Worm (Caenorhabditis elegans): Measurements from ENCODE around the gene R01E6.5.

The R01E6.5 gene

DNA sequence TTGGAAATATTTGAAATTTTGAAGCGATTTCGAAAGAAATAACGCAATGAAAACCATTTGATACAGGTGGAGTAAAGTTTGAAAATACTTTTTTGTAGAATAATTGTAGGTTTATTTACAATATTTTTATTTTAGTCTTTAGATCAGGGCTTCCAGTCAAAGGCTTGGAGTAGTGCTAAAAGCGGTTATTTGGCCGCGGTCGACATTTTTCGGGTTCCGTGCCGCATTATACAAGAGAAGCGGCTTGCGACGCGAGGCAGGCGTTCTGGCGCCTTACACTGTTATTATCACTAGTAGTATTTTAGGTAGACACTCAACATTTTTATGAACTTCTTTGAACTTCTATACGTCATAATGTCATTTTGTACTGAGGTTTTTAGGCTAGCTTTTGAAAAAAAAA, 30.4 kb upstream of the R01E6.5 start:
- TF ChIP-seq hlh-4 (tag; optimal IDR thresholded peaks at IDR 0.05) (no peak), hpl-2 (GFP tag; optimal IDR thresholded peaks at IDR 0.05) (no peak), efl-1 (optimal IDR thresholded peaks at IDR 0.05) (no peak), efl-1 (GFP tag; optimal IDR thresholded peaks at IDR 0.05 in 1 of 2) (no peak), mab-9 (GFP tag; IDR thresholded peaks at IDR 0.05) (no peak), unc-86 (tag; optimal IDR thresholded peaks at IDR 0.05) (no peak), tlp-1 (tag; optimal IDR thresholded peaks at IDR 0.05) (no peak), irx-1 (tag; optimal IDR thresholded peaks at IDR 0.05) (no peak), lin-15B (tag; optimal IDR thresholded peaks at IDR 0.05) (no peak), efl-3 (GFP tag; optimal IDR thresholded peaks at IDR 0.05) (no peak), snu-23 (GFP tag; optimal IDR thresholded peaks at IDR 0.05) (no peak), nhr-237 (tag; optimal IDR thresholded peaks at IDR 0.05) (no peak), elt-3 (tag; optimal IDR thresholded peaks at IDR 0.05) (no peak), ztf-4 (tag; optimal IDR thresholded peaks at IDR 0.05) (no peak), lsy-2 (tag; optimal IDR thresholded peaks at IDR 0.05) (no peak), vab-15 (tag; optimal IDR thresholded peaks at IDR 0.05) (no peak), ceh-88 (GFP tag; IDR thresholded peaks at IDR 0.05) (no peak), egl-27 (tag; optimal IDR thresholded peaks at IDR 0.05) (no peak), nhr-28 (tag; optimal IDR thresholded peaks at IDR 0.05) (no peak), swsn-7 (tag; optimal IDR thresholded peaks at IDR 0.05) (no peak), nhr-12 (tag; optimal IDR thresholded peaks at IDR 0.05) (no peak)

DNA sequence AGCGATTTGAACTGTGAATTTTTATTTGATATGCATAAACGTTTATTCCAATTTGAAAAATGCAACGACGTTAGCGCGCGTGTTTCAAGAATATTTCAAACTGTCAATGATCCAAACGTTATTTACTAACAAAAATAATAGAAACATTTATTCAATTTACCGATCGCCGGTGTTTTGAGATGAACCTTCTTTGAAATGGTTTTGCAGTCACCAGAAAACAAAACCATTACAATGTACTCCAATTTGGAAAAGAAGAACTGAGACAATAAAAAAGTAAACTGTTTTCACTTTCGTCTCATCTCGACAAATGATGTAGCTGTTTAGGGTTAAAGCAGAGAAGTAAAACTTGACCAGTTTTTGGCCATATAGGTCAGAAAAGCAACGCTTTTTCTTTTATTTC, 29.6 kb upstream of the R01E6.5 start, which contains the start of gene H06A10.1:
H06A10.1 (plus strand) TSS at position 301 of the 400 bp plus-strand sequence.
- TF ChIP-seq fkh-4 (tag; optimal IDR thresholded peaks at IDR 0.05; ENCODE audit: borderline replicate concordance) (no peak), ceh-63 (GFP tag; optimal IDR thresholded peaks at IDR 0.05) (no peak), unc-30 (tag; optimal IDR thresholded peaks at IDR 0.05) (no peak), swsn-7 (tag; optimal IDR thresholded peaks at IDR 0.05) (no peak), unc-86 (tag; optimal IDR thresholded peaks at IDR 0.05) (no peak), tbx-2 (tag; optimal IDR thresholded peaks at IDR 0.05) (no peak), nhr-11 (tag; optimal IDR thresholded peaks at IDR 0.05) (no peak), skn-1 (tag; optimal IDR thresholded peaks at IDR 0.05) (no peak), grh-1 (GFP tag; IDR thresholded peaks at IDR 0.05) (no peak), irx-1 (tag; optimal IDR thresholded peaks at IDR 0.05) (no peak), nhr-85 (tag) (no peak)

DNA sequence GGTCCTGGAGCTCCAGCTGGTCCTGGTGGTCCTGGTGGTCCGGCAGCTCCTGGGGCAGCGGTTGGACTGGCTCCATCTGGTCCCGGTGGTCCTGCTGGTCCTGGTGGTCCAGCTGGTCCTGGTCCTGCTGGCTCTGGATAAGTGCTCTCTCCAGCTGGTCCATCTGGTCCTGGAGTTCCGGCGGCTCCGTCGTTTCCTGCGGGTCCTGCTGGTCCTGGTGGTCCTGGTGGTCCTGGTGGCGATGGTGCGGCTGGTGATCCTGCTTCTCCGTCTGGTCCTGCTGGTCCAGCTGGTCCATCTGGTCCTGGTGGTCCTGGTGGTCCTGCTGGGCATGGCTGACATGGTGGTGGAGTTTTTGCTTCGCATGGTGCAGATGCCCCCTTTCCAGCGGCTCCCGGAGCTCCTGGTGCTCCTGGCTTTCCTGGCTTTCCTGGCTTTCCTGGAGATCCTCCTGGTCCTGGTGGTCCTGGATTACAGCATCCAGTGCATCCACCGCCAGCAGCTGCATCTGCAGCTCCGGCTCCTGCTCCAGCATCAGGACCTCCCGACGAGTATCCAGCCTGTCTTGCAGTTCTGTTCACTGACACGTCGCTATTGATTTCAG, 26.5 kb upstream of the R01E6.5 start:
- TF ChIP-seq C16A3.4 (tag; optimal IDR thresholded peaks at IDR 0.05): no peak
- TF ChIP-seq lin-13 (GFP tag; optimal IDR thresholded peaks at IDR 0.05): no peak
- no peak for TF ChIP-seq nhr-20 (tag; optimal IDR thresholded peaks at IDR 0.05)
- no peak for TF ChIP-seq dsc-1 (tag; optimal IDR thresholded peaks at IDR 0.05)
- no peak for TF ChIP-seq jun-1 (tag; optimal IDR thresholded peaks at IDR 0.05)
- TF ChIP-seq lin-39 (tag; optimal IDR thresholded peaks at IDR 0.05): no peak
- no peak for TF ChIP-seq ztf-4 (tag; optimal IDR thresholded peaks at IDR 0.05)
- TF ChIP-seq snu-23 (GFP tag; optimal IDR thresholded peaks at IDR 0.05): no peak
- TF ChIP-seq aha-1 (tag; optimal IDR thresholded peaks at IDR 0.05): no peak
- no peak for TF ChIP-seq dpl-1 (GFP tag; optimal IDR thresholded peaks at IDR 0.05)
- no peak for TF ChIP-seq lin-14 (GFP tag; optimal IDR thresholded peaks at IDR 0.05)
- no peak for TF ChIP-seq nhr-12 (tag; optimal IDR thresholded peaks at IDR 0.05)
- TF ChIP-seq unc-30 (tag; optimal IDR thresholded peaks at IDR 0.05): no peak
- TF ChIP-seq nhr-28 (tag; optimal IDR thresholded peaks at IDR 0.05): no peak

DNA sequence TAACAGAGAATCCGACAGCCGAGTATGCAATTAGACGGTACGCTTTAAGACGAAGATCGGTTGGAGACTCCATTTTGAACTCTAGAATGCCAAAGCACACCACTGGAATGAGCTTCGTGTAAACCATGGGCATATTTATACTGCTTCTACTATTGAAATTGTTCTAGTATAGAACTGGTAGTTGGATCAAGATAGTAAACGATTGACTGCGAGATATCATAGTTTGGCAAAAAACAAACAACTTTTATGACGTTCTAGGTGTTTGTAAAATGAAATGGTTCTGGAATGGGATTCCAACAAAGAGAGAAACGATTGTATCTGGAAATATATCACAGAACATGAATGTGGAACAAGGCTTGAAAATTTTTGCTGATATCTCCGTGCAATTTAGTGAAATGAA, 25.9 kb upstream of the R01E6.5 start, which contains the start of gene col-185:
col-185 (minus strand) TSS at position 101 of the 400 bp plus-strand sequence.
- TF ChIP-seq mab-9 (GFP tag; IDR thresholded peaks at IDR 0.05): no peak
- no peak for TF ChIP-seq ceh-82 (tag; optimal IDR thresholded peaks at IDR 0.05)
- no peak for TF ChIP-seq ets-5 (GFP tag; IDR thresholded peaks at IDR 0.05)
- no peak for TF ChIP-seq C16A3.4 (tag; optimal IDR thresholded peaks at IDR 0.05)
- no peak for TF ChIP-seq lin-13 (GFP tag; optimal IDR thresholded peaks at IDR 0.05)
- TF ChIP-seq ceh-63 (GFP tag; optimal IDR thresholded peaks at IDR 0.05): no peak
- no peak for TF ChIP-seq irx-1 (tag; optimal IDR thresholded peaks at IDR 0.05)
- TF ChIP-seq ztf-4 (tag; optimal IDR thresholded peaks at IDR 0.05): no peak
- TF ChIP-seq hlh-17 (GFP tag; optimal IDR thresholded peaks at IDR 0.05; ENCODE audit: borderline replicate concordance): no peak
- TF ChIP-seq elt-2 (tag; optimal IDR thresholded peaks at IDR 0.05): no peak
- no peak for TF ChIP-seq ceh-88 (GFP tag; IDR thresholded peaks at IDR 0.05)
- no peak for TF ChIP-seq elt-3 (tag; optimal IDR thresholded peaks at IDR 0.05)

Data from whole organism, L1 larva.